Worm (Caenorhabditis elegans) whole organism, early embryonic: ENCODE data around the gene smex-2.
A peak's percentile ranks its signal among the peaks of the same experiment; 100 is the strongest.

Source experiments
- B0310.2 ChIP-seq: sonication (generic microtip); optimal IDR thresholded peaks from 2 replicates; lab custom pipeline; 2016; ENCODE audit warnings: mild to moderate bottlenecking, missing genetic modification characterization, missing compliant biosample characterization
- F13C5.2 ChIP-seq: sonication (generic microtip); optimal IDR thresholded peaks from 2 replicates; lab custom pipeline; 2017; ENCODE audit warnings: mild to moderate bottlenecking, missing genetic modification characterization, inconsistent platforms, missing compliant biosample characterization
- aly-1 ChIP-seq: sonication (generic microtip); optimal IDR thresholded peaks from 2 replicates; lab custom pipeline; 2016; ENCODE audit warnings: missing genetic modification characterization, missing compliant biosample characterization
- ama-1 ChIP-seq: fragments of 150-350 bp; optimal IDR thresholded peaks from 2 replicates; lab custom pipeline; 2014
- ceh-13 ChIP-seq: fragments of 200-800 bp; sonication (Bioruptor generic); optimal IDR thresholded peaks from 2 replicates; lab custom pipeline; 2018; ENCODE audit warnings: mild to moderate bottlenecking, missing genetic modification characterization, missing compliant biosample characterization
- ceh-36 ChIP-seq: sonication (generic microtip); optimal IDR thresholded peaks from 2 replicates; lab custom pipeline; 2016; ENCODE audit warnings: missing genetic modification characterization, inconsistent platforms, missing compliant biosample characterization
- ets-7 ChIP-seq: sonication (generic microtip); optimal IDR thresholded peaks from 2 replicates; lab custom pipeline; 2016; ENCODE audit warnings: missing genotype, missing genetic modification characterization, missing compliant biosample characterization
- flt-1 ChIP-seq: fragments of 200-800 bp; sonication (Bioruptor generic); IDR thresholded peaks from 2 replicates; pipeline ENCODE4 v1.3.6; 2022; ENCODE audit warnings: missing genetic modification characterization, missing compliant biosample characterization
- hmbx-1 ChIP-seq: sonication (generic microtip); optimal IDR thresholded peaks from 2 replicates; lab custom pipeline; 2016; ENCODE audit warnings: mild to moderate bottlenecking, missing genetic modification characterization, missing compliant biosample characterization
- hmg-4 ChIP-seq: fragments of 200-800 bp; sonication (Bioruptor generic); optimal IDR thresholded peaks from 2 replicates; lab custom pipeline; 2018; ENCODE audit warnings: mild to moderate bottlenecking, missing genetic modification characterization, missing compliant biosample characterization
- hnd-1 ChIP-seq: sonication (generic microtip); optimal IDR thresholded peaks from 2 replicates; lab custom pipeline; 2016; ENCODE audit warnings: missing genetic modification characterization, missing compliant biosample characterization
- pes-1 ChIP-seq: fragments of 200-800 bp; sonication (Bioruptor generic); IDR thresholded peaks from 2 replicates; pipeline ENCODE4 v1.3.6; 2022; ENCODE audit warnings: missing genetic modification reagents, missing genetic modification characterization, missing compliant biosample characterization
- scrt-1 ChIP-seq: fragments of 200-800 bp; sonication (Bioruptor generic); IDR thresholded peaks from 2 replicates; pipeline ENCODE4 v1.3.6; 2022; ENCODE audit warnings: missing genetic modification characterization, missing compliant biosample characterization
- sea-1 ChIP-seq: fragments of 200-800 bp; sonication (Bioruptor generic); conservative IDR thresholded peaks from 2 replicates; pipeline ENCODE4 v1.3.6; 2022; ENCODE audit warnings: missing genetic modification characterization, missing compliant biosample characterization
- tbx-11 ChIP-seq: fragments of 200-800 bp; sonication (Bioruptor generic); IDR thresholded peaks from 2 replicates; pipeline ENCODE4 v1.3.6; 2022; ENCODE audit warnings: missing genetic modification characterization, missing compliant biosample characterization
- tbx-37 ChIP-seq: fragments of 200-800 bp; sonication (Bioruptor generic); conservative IDR thresholded peaks from 2 replicates; pipeline ENCODE4 v1.3.6; 2022; ENCODE audit warnings: missing genetic modification reagents, missing genetic modification characterization, missing compliant biosample characterization
- tra-4 ChIP-seq: sonication (generic microtip); optimal IDR thresholded peaks from 2 replicates; lab custom pipeline; 2017; ENCODE audit warnings: missing genetic modification characterization, missing compliant biosample characterization

Gene smex-2

ce11 chrX:2018848-2019247 is 20.4 kb downstream of the smex-2 start, which contains the start of gene Y102A11A.3:
TSS of gene Y102A11A.3 (plus strand) at chrX:2019148.
- TF ChIP-seq hnd-1 (no peak), hmbx-1 (tag; lab: Kevin White, UChicago) (no peak), tra-4 (tag; lab: Kevin White, UChicago) (no peak), ceh-36 (no peak), hmg-4 (no peak), aly-1 (tag; lab: Kevin White, UChicago) (no peak), sea-1 (GFP tag; lab: Robert Waterston, UW) (no peak), scrt-1 (GFP tag; lab: Robert Waterston, UW) (no peak), flt-1 (no peak)

- TF ChIP-seq flt-1, result no peak
- TF ChIP-seq ceh-13 (GFP tag; lab: Kevin White, UChicago), result no peak
- no peak for TF ChIP-seq hnd-1
- TF ChIP-seq hmbx-1 (tag; lab: Kevin White, UChicago), result no peak
- no peak for TF ChIP-seq tbx-37 (GFP tag; lab: Robert Waterston, UW)
- TF ChIP-seq ama-1, result no peak
These were observed 21.0 kb downstream of the smex-2 start for ce11 chrX:2018211-2018610.

DNA sequence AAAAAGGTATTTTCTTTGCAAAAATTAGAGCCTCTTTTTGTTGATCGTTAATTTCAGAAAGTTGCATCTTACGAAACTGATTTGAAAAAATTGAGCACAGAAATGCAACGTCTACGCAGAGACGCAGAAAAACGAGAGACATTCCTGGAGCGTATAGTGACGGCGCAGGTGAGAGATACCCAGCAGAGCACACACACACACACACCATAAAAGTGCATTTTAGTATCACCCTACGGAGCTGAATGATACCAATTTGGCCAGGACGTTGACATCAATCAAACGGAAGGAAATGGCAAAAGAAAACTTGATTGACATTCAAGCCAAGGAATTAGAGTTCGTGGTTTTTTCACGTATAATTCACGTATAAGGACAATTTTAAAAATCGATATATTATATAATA is 24.7 kb downstream of the smex-2 start:
- TF ChIP-seq hnd-1 (no peak), flt-1 (no peak), F13C5.2 (tag; lab: Kevin White, UChicago) (no peak), ets-7 (no peak), scrt-1 (GFP tag; lab: Robert Waterston, UW) (no peak), hmg-4 (no peak), ama-1 (no peak), aly-1 (tag; lab: Kevin White, UChicago) (no peak), tbx-37 (GFP tag; lab: Robert Waterston, UW) (no peak), ceh-36 (no peak), pes-1 (no peak), tra-4 (tag; lab: Kevin White, UChicago) (no peak)

ce11 chrX:2013912-2014311 is 25.3 kb downstream of the smex-2 start:
- no peak for TF ChIP-seq pes-1
- no peak for TF ChIP-seq B0310.2 (tag; lab: Kevin White, UChicago)
- TF ChIP-seq hmg-4, result no peak
- no peak for TF ChIP-seq hmbx-1 (tag; lab: Kevin White, UChicago)
- no peak for TF ChIP-seq flt-1
- no peak for TF ChIP-seq ceh-13 (GFP tag; lab: Kevin White, UChicago)
- TF ChIP-seq ets-7, result no peak
- TF ChIP-seq ceh-36, result no peak
- TF ChIP-seq tbx-37 (GFP tag; lab: Robert Waterston, UW), result no peak
- no peak for TF ChIP-seq aly-1 (tag; lab: Kevin White, UChicago)
- TF ChIP-seq tra-4 (tag; lab: Kevin White, UChicago), result no peak
- TF ChIP-seq F13C5.2 (tag; lab: Kevin White, UChicago), result no peak
- TF ChIP-seq scrt-1 (GFP tag; lab: Robert Waterston, UW), result no peak
- TF ChIP-seq ama-1, result no peak

- TF ChIP-seq aly-1 (tag; lab: Kevin White, UChicago) (no peak), hmbx-1 (tag; lab: Kevin White, UChicago) (no peak), hnd-1 (no peak), hmg-4 (no peak), F13C5.2 (tag; lab: Kevin White, UChicago) (no peak), scrt-1 (GFP tag; lab: Robert Waterston, UW) (no peak), ceh-36 (no peak), ets-7 (no peak), pes-1 (no peak), sea-1 (GFP tag; lab: Robert Waterston, UW) (no peak), flt-1 (no peak), tra-4 (tag; lab: Kevin White, UChicago) (no peak), B0310.2 (tag; lab: Kevin White, UChicago) (no peak), tbx-37 (GFP tag; lab: Robert Waterston, UW) (no peak), ceh-13 (GFP tag; lab: Kevin White, UChicago) (no peak), tbx-11 (GFP tag; lab: Robert Waterston, UW) (no peak), ama-1 (no peak)
These were observed 26.6 kb downstream of the smex-2 start, which contains the start of gene Y102A11A.9 for ce11 chrX:2012491-2013201. TSS of gene Y102A11A.9 (plus strand) at chrX:2013151.

DNA sequence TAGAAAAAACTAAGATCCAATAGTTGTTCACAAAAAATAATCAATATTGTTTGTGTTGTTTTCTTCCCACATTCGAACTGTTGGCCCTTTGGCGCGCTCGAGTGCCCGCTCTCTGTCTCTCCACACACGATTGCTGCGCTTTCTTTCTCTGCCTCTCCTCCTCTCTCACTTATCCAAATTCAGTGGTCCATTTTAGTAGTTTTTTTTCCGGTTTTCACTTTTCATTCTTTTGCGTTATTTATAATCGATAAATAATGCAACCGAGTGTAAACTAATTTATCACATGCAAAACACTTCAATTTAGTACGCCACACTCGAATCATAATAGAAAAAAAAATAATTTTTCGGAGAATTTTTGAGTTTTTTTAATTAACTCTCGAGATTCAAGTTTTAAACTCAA is 38.7 kb downstream of the smex-2 start:
- TF ChIP-seq aly-1 (tag; lab: Kevin White, UChicago), result no peak
- TF ChIP-seq pes-1, result no peak
- no peak for TF ChIP-seq ets-7
- TF ChIP-seq F13C5.2 (tag; lab: Kevin White, UChicago), result no peak
- TF ChIP-seq ama-1, result no peak
- no peak for TF ChIP-seq tra-4 (tag; lab: Kevin White, UChicago)
- TF ChIP-seq scrt-1 (GFP tag; lab: Robert Waterston, UW), result no peak
- no peak for TF ChIP-seq hmbx-1 (tag; lab: Kevin White, UChicago)
- no peak for TF ChIP-seq tbx-11 (GFP tag; lab: Robert Waterston, UW)
- no peak for TF ChIP-seq ceh-36
- TF ChIP-seq sea-1 (GFP tag; lab: Robert Waterston, UW), result no peak
- no peak for TF ChIP-seq ceh-13 (GFP tag; lab: Kevin White, UChicago)
- no peak for TF ChIP-seq B0310.2 (tag; lab: Kevin White, UChicago)

DNA sequence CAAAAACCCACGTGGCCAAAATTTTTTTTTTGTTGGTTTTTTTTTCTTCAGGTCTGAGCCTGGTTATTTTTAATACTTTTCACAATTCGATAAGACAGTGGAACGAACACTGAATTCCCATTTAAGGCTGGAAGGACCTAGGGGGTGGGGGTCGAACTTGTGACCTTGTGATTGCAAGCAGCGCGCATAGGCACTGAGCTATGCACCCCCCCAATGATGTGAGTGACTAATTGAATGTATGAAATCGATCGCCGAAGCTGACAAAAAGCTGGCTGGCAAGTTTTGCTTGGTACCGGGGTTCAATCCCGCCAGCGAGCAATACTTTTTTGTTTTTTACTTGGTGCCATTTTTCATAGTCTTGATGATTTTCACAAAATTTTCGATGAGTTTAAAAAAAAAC is 40.4 kb downstream of the smex-2 start:
- TF ChIP-seq hmg-4 (no peak), tbx-11 (GFP tag; lab: Robert Waterston, UW) (0 out of 2 replicates have a peak, but pooled peaks have one; percentile 20), ceh-36 (no peak), sea-1 (GFP tag; lab: Robert Waterston, UW) (0 out of 2 replicates have a peak, but pooled peaks have one; percentile 8), scrt-1 (GFP tag; lab: Robert Waterston, UW) (peak; percentile 67; the same call in 1 of the 2 replicates), pes-1 (peak; percentile 65), aly-1 (tag; lab: Kevin White, UChicago) (no peak)
